Fruit fly (Drosophila melanogaster): ENCODE results near the gene rdgB.

rdgB gene

dm6 chrX:13815526-13816173 lies 53.1 kb downstream of the rdgB start:
- peak; percentile 28 for TF ChIP-seq CG17801 (GFP tag; optimal IDR thresholded peaks at IDR 0.05; ENCODE audit: partially characterized antibody)

dm6 chrX:13817418-13818171 lies 55.0 kb downstream of the rdgB start:
- TF ChIP-seq CG17801 (GFP tag; optimal IDR thresholded peaks at IDR 0.05; ENCODE audit: partially characterized antibody) = peak; percentile 84

dm6 chrX:13818172-13818472 lies 55.6 kb downstream of the rdgB start:
- TF ChIP-seq CG17801 (GFP tag; optimal IDR thresholded peaks at IDR 0.05; ENCODE audit: partially characterized antibody) = no peak

- no peak for TF ChIP-seq CG17801 (GFP tag; optimal IDR thresholded peaks at IDR 0.05; ENCODE audit: partially characterized antibody)
Measured at dm6 chrX:13818841-13819240, 56.3 kb downstream of the rdgB start.

dm6 chrX:13819682-13820081 lies 57.1 kb downstream of the rdgB start:
- TF ChIP-seq CG17801 (GFP tag; optimal IDR thresholded peaks at IDR 0.05; ENCODE audit: partially characterized antibody) = no peak

dm6 chrX:13820310-13821038 lies 57.9 kb downstream of the rdgB start:
- no peak for TF ChIP-seq CG17801 (GFP tag; optimal IDR thresholded peaks at IDR 0.05; ENCODE audit: partially characterized antibody)

dm6 chrX:13821039-13821774 lies 58.7 kb downstream of the rdgB start:
- TF ChIP-seq CG17801 (GFP tag; optimal IDR thresholded peaks at IDR 0.05; ENCODE audit: partially characterized antibody) = no peak

- TF ChIP-seq CG17801 (GFP tag; optimal IDR thresholded peaks at IDR 0.05; ENCODE audit: partially characterized antibody) = peak; percentile 44
Measured at dm6 chrX:13821775-13822493, 59.4 kb downstream of the rdgB start, which contains the start of gene Clic. Gene Clic, minus strand, starts transcription at chrX:13822307.

- no peak for TF ChIP-seq CG17801 (GFP tag; optimal IDR thresholded peaks at IDR 0.05; ENCODE audit: partially characterized antibody)
Measured at dm6 chrX:13822753-13823152, 60.2 kb downstream of the rdgB start, which contains the start of gene Nup93-1. Gene Nup93-1, plus strand, starts transcription at chrX:13822826.

- TF ChIP-seq CG17801 (GFP tag; optimal IDR thresholded peaks at IDR 0.05; ENCODE audit: partially characterized antibody) = no peak
Measured at dm6 chrX:13828870-13829269, 66.3 kb downstream of the rdgB start.
